Fruit fly (Drosophila melanogaster) whole organism, embryonic: ENCODE data around the gene Sfxn2.
A peak's percentile ranks its signal among the peaks of the same experiment; 100 is the strongest.

ENCODE experiments used
- Ada2b ChIP-seq: fragments of 200-800 bp; sonication (Bioruptor generic); IDR thresholded peaks from 2 replicates; pipeline ENCODE4 v1.3.6; 2022; ENCODE audit warnings: missing biosample characterization, missing genetic modification characterization
- Atf6 ChIP-seq: fragments of 200-800 bp; sonication (Bioruptor generic); IDR thresholded peaks from 2 replicates; pipeline ENCODE4 v1.3.6; 2022; ENCODE audit warnings: missing biosample characterization, missing genetic modification characterization
- Bdp1 ChIP-seq: fragments of 200-800 bp; sonication (Bioruptor generic); optimal IDR thresholded peaks from 3 replicates; lab custom pipeline; 2016; ENCODE audit warnings: missing biosample characterization, missing genetic modification characterization
- CG11247 ChIP-seq: fragments of 200-800 bp; sonication (Bioruptor generic); IDR thresholded peaks from 2 replicates; pipeline ENCODE4 v1.3.6; 2022; ENCODE audit warnings: missing biosample characterization, missing genetic modification characterization
- CG11696 ChIP-seq: fragments of 200-800 bp; sonication (Bioruptor generic); IDR thresholded peaks from 2 replicates; pipeline ENCODE4 v1.3.6; 2022; ENCODE audit warnings: missing biosample characterization, missing genetic modification characterization
- CG12659 ChIP-seq: fragments of 200-800 bp; sonication (Bioruptor generic); optimal IDR thresholded peaks from 3 replicates; lab custom pipeline; 2017; ENCODE audit warnings: mild to moderate bottlenecking, missing biosample characterization, missing genetic modification reagents, missing genetic modification characterization
- CG1603 ChIP-seq: fragments of 200-800 bp; sonication (Bioruptor generic); optimal IDR thresholded peaks from 2 replicates; lab custom pipeline; 2019; ENCODE audit warnings: missing biosample characterization, mild to moderate bottlenecking, missing genetic modification characterization, moderate library complexity
- CG16813 ChIP-seq: fragments of 200-800 bp; sonication (Bioruptor generic); IDR thresholded peaks from 3 replicates; pipeline ENCODE4 v1.3.6; 2022; ENCODE audit warnings: missing biosample characterization, missing genetic modification characterization; ENCODE audit not compliant: partially characterized antibody
- CG17186 ChIP-seq: fragments of 200-800 bp; sonication (Bioruptor generic); optimal IDR thresholded peaks from 3 replicates; lab custom pipeline; 2017; ENCODE audit warnings: missing biosample characterization, missing genetic modification reagents, missing genetic modification characterization
- CG18262 ChIP-seq: fragments of 200-800 bp; optimal IDR thresholded peaks from 3 replicates; lab custom pipeline; 2019; ENCODE audit warnings: missing biosample characterization, mild to moderate bottlenecking, missing genetic modification characterization, moderate library complexity
- CG2889 ChIP-seq: fragments of 200-800 bp; sonication (Bioruptor generic); IDR thresholded peaks from 3 replicates; pipeline ENCODE4 v1.3.6; 2022; ENCODE audit warnings: missing biosample characterization, missing genetic modification characterization
- CG32767 ChIP-seq: fragments of 200-800 bp; sonication (Bioruptor generic); IDR thresholded peaks from 2 replicates; pipeline ENCODE4 v1.3.6; 2022; ENCODE audit warnings: missing biosample characterization, missing genetic modification characterization
- CG3995 ChIP-seq: fragments of 200-800 bp; sonication (Bioruptor generic); optimal IDR thresholded peaks from 3 replicates; lab custom pipeline; 2016; ENCODE audit warnings: missing biosample characterization, missing genetic modification characterization
- CG4404 ChIP-seq: fragments of 200-800 bp; sonication (Bioruptor generic); IDR thresholded peaks from 2 replicates; pipeline ENCODE4 v1.3.6; 2022; ENCODE audit warnings: missing biosample characterization, missing genetic modification characterization
- CG6813 ChIP-seq: fragments of 200-800 bp; sonication (Bioruptor generic); optimal IDR thresholded peaks from 2 replicates; lab custom pipeline; 2017; ENCODE audit warnings: missing biosample characterization, missing genetic modification characterization, mild to moderate bottlenecking, moderate library complexity, missing genetic modification reagents
- CG7357 ChIP-seq: fragments of 200-800 bp; sonication (Bioruptor generic); IDR thresholded peaks from 3 replicates; pipeline ENCODE4 v1.3.6; 2022; ENCODE audit warnings: missing biosample characterization, missing genetic modification characterization
- CG7839 ChIP-seq: fragments of 200-800 bp; sonication (Bioruptor generic); optimal IDR thresholded peaks from 3 replicates; lab custom pipeline; 2018; ENCODE audit warnings: missing biosample characterization, mild to moderate bottlenecking, missing genetic modification characterization, moderate library complexity
- CG9437 ChIP-seq: fragments of 200-800 bp; sonication (Bioruptor generic); optimal IDR thresholded peaks from 2 replicates; lab custom pipeline; 2018; ENCODE audit warnings: missing biosample characterization, mild to moderate bottlenecking, missing genetic modification characterization
- CG9727 ChIP-seq: fragments of 200-800 bp; sonication (Bioruptor generic); optimal IDR thresholded peaks from 3 replicates; lab custom pipeline; 2017; ENCODE audit warnings: missing biosample characterization, mild to moderate bottlenecking, missing genetic modification characterization
- CG9876 ChIP-seq: fragments of 200-800 bp; sonication (Bioruptor generic); optimal IDR thresholded peaks from 2 replicates; lab custom pipeline; 2016; ENCODE audit warnings: missing biosample characterization, missing genetic modification characterization
- CrebB ChIP-seq: fragments of 200-800 bp; sonication (Bioruptor generic); optimal IDR thresholded peaks from 3 replicates; lab custom pipeline; 2018; ENCODE audit warnings: missing biosample characterization, mild to moderate bottlenecking, missing genetic modification characterization
- D19A ChIP-seq: fragments of 200-800 bp; optimal IDR thresholded peaks from 3 replicates; lab custom pipeline; 2019; ENCODE audit warnings: missing biosample characterization, mild to moderate bottlenecking, missing genetic modification characterization, moderate library complexity
- Dbx ChIP-seq: fragments of 200-800 bp; sonication (Bioruptor generic); IDR thresholded peaks from 3 replicates; pipeline ENCODE4 v1.3.6; 2022; ENCODE audit warnings: missing biosample characterization, missing genetic modification characterization
- Doc2 ChIP-seq: fragments of 200-800 bp; sonication (Bioruptor generic); IDR thresholded peaks from 2 replicates; pipeline ENCODE4 v1.3.6; 2022; ENCODE audit warnings: missing biosample characterization, missing genetic modification characterization
- H2.0 ChIP-seq: fragments of 200-800 bp; sonication (Bioruptor generic); IDR thresholded peaks from 2 replicates; pipeline ENCODE4 v1.3.6; 2022; ENCODE audit warnings: missing biosample characterization, missing genetic modification characterization
- Hr78 ChIP-seq, 2 experiments: fragments of 200-800 bp in 1 of 2; fragments of >200 bp in 1 of 2; sonication (Bioruptor generic) in 1 of 2; optimal IDR thresholded peaks; 2 replicates each; lab custom pipeline; 2017 to 2019; ENCODE audit warnings: missing biosample characterization in 2 of 2, missing genetic modification characterization in 2 of 2, mild to moderate bottlenecking in 1 of 2, moderate library complexity in 1 of 2
- Kr ChIP-seq: fragments of 200-800 bp; sonication (Bioruptor generic); optimal IDR thresholded peaks from 2 replicates; lab custom pipeline; 2017; ENCODE audit warnings: missing biosample characterization, mild to moderate bottlenecking, missing genetic modification characterization
- NFAT ChIP-seq: fragments of 200-800 bp; sonication (Bioruptor generic); IDR thresholded peaks from 2 replicates; pipeline ENCODE4 v1.3.6; 2022; ENCODE audit warnings: missing biosample characterization, missing genetic modification characterization
- Neu2 ChIP-seq: fragments of 200-800 bp; sonication (Bioruptor generic); optimal IDR thresholded peaks from 3 replicates; lab custom pipeline; 2016; ENCODE audit warnings: missing biosample characterization, missing genetic modification characterization, borderline replicate concordance
- Nf-YA ChIP-seq: fragments of 200-800 bp; sonication (Bioruptor generic); IDR thresholded peaks from 2 replicates; pipeline ENCODE4 v1.3.6; 2022; ENCODE audit warnings: missing biosample characterization, missing genetic modification characterization
- Sry-β ChIP-seq: fragments of 200-800 bp; sonication (Bioruptor generic); optimal IDR thresholded peaks from 2 replicates; lab custom pipeline; 2018; ENCODE audit warnings: missing biosample characterization, mild to moderate bottlenecking, missing genetic modification characterization, moderate library complexity
- ara ChIP-seq: fragments of 200-800 bp; sonication (Bioruptor generic); IDR thresholded peaks from 2 replicates; pipeline ENCODE4 v1.3.6; 2022; ENCODE audit warnings: missing biosample characterization, missing genetic modification characterization
- chn ChIP-seq: fragments of 200-800 bp; sonication (Bioruptor generic); optimal IDR thresholded peaks from 2 replicates; lab custom pipeline; 2016; ENCODE audit warnings: missing biosample characterization, missing genetic modification characterization
- crc ChIP-seq: fragments of 200-800 bp; sonication (Bioruptor generic); optimal IDR thresholded peaks from 2 replicates; lab custom pipeline; 2016; ENCODE audit warnings: missing biosample characterization, missing genetic modification characterization
- cwo ChIP-seq: fragments of 200-800 bp; sonication (Bioruptor generic); optimal IDR thresholded peaks from 3 replicates; lab custom pipeline; 2017; ENCODE audit warnings: missing biosample characterization, missing genetic modification characterization, mild to moderate bottlenecking, moderate library complexity, missing genetic modification reagents
- gsb ChIP-seq: fragments of 200-800 bp; sonication (Bioruptor generic); IDR thresholded peaks from 2 replicates; pipeline ENCODE4 v1.3.6; 2022; ENCODE audit warnings: missing biosample characterization, missing genetic modification characterization
- hkb ChIP-seq, 2 experiments: fragments of 200-800 bp in 1 of 2; fragments of >200 bp in 1 of 2; sonication (Bioruptor generic) in 1 of 2; IDR thresholded peaks in 1 of 2; optimal IDR thresholded peaks in 1 of 2; 2 replicates each; pipeline versions ENCODE4 v1.3.6 to Lab custom; 2017 to 2022; ENCODE audit warnings: missing biosample characterization in 1 of 2, missing genetic modification characterization in 1 of 2
- inv ChIP-seq: fragments of 200-800 bp; sonication (Bioruptor generic); IDR thresholded peaks from 2 replicates; pipeline ENCODE4 v1.3.6; 2022; ENCODE audit warnings: missing biosample characterization, missing genetic modification characterization; ENCODE audit not compliant: partially characterized antibody
- lilli ChIP-seq: fragments of 200-800 bp; sonication (Bioruptor generic); optimal IDR thresholded peaks from 3 replicates; lab custom pipeline; 2016; ENCODE audit warnings: missing biosample characterization, missing genetic modification characterization
- lov ChIP-seq, 2 experiments: fragments of 200-800 bp in 1 of 2; fragments of >200 bp in 1 of 2; sonication (Bioruptor generic) in 1 of 2; IDR thresholded peaks in 1 of 2; optimal IDR thresholded peaks in 1 of 2; 2 replicates in 1 of 2; 3 replicates in 1 of 2; pipeline versions ENCODE4 v1.3.6 to Lab custom; 2017 to 2022; ENCODE audit warnings: missing biosample characterization in 1 of 2, missing genetic modification characterization in 1 of 2
- maf-S ChIP-seq: fragments of 200-800 bp; sonication (Bioruptor generic); optimal IDR thresholded peaks from 2 replicates; lab custom pipeline; 2016; ENCODE audit warnings: missing biosample characterization, missing genetic modification characterization
- mirr ChIP-seq: fragments of 200-800 bp; sonication (Bioruptor generic); optimal IDR thresholded peaks from 3 replicates; lab custom pipeline; 2018; ENCODE audit warnings: missing biosample characterization, mild to moderate bottlenecking, missing genetic modification characterization
- seq ChIP-seq: fragments of 200-800 bp; sonication (Bioruptor generic); IDR thresholded peaks from 2 replicates; pipeline ENCODE4 v1.3.6; 2022; ENCODE audit warnings: missing biosample characterization, missing genetic modification characterization
- shn ChIP-seq: fragments of 200-800 bp; sonication (Bioruptor generic); optimal IDR thresholded peaks from 3 replicates; lab custom pipeline; 2016; ENCODE audit warnings: missing biosample characterization, missing genetic modification characterization
- sob ChIP-seq: fragments of 200-800 bp; sonication (Bioruptor generic); IDR thresholded peaks from 2 replicates; pipeline ENCODE4 v1.3.6; 2022; ENCODE audit warnings: missing biosample characterization, missing genetic modification characterization
- tap ChIP-seq: fragments of 200-800 bp; optimal IDR thresholded peaks from 3 replicates; lab custom pipeline; 2019; ENCODE audit warnings: missing biosample characterization, mild to moderate bottlenecking, missing genetic modification characterization, moderate library complexity
- trh ChIP-seq: fragments of 200-800 bp; sonication (Bioruptor generic); optimal IDR thresholded peaks from 2 replicates; lab custom pipeline; 2016; ENCODE audit warnings: missing biosample characterization, missing genetic modification characterization
- tup ChIP-seq: fragments of 200-800 bp; sonication (Bioruptor generic); optimal IDR thresholded peaks from 2 replicates; lab custom pipeline; 2016; ENCODE audit warnings: missing biosample characterization, mild to moderate bottlenecking, missing genetic modification characterization, moderate library complexity
- unpg ChIP-seq: fragments of 200-800 bp; sonication (Bioruptor generic); optimal IDR thresholded peaks from 3 replicates; lab custom pipeline; 2018; ENCODE audit warnings: missing biosample characterization, mild to moderate bottlenecking, missing genetic modification characterization, moderate library complexity
- wek ChIP-seq: fragments of 200-800 bp; sonication (Bioruptor generic); optimal IDR thresholded peaks from 3 replicates; lab custom pipeline; 2018; ENCODE audit warnings: missing biosample characterization, mild to moderate bottlenecking, missing genetic modification characterization, moderate library complexity
- yki ChIP-seq: fragments of >200 bp; optimal IDR thresholded peaks from 3 replicates; lab custom pipeline; 2018

Gene Sfxn2

dm6 chr3L:19073909-19074239, 10.9 kb downstream of the Sfxn2 start (continued):
- no peak for TF ChIP-seq lov (optimal IDR thresholded peaks at IDR 0.05; lab: Kevin White, UChicago)
- no peak for TF ChIP-seq lov (GFP tag; IDR thresholded peaks at IDR 0.05; lab: Robert Waterston, UW)
- no peak for TF ChIP-seq maf-S (GFP tag; lab: Kevin White, UChicago)
- no peak for TF ChIP-seq CG9876
- TF ChIP-seq trh (GFP tag; lab: Kevin White, UChicago), result no peak
- TF ChIP-seq CG16813, result no peak
- TF ChIP-seq CG3995 (GFP tag; lab: Kevin White, UChicago), result no peak
- TF ChIP-seq CG11696 (GFP tag; lab: Robert Waterston, UW), result no peak
- TF ChIP-seq shn (GFP tag; lab: Kevin White, UChicago), result no peak
- no peak for TF ChIP-seq Sry-β (GFP tag; lab: Kevin White, UChicago)
- peak; percentile 45 for TF ChIP-seq CG9437
- TF ChIP-seq unpg (GFP tag; lab: Kevin White, UChicago), result peak; percentile 57
- TF ChIP-seq sob (GFP tag; lab: Robert Waterston, UW), result no peak
- no peak for TF ChIP-seq Bdp1 (GFP tag; lab: Kevin White, UChicago)
- TF ChIP-seq CG7357 (GFP tag; lab: Robert Waterston, UW), result 0 out of 3 replicates have a peak, but pooled peaks have one; percentile 18
- no peak for TF ChIP-seq cwo (GFP tag; lab: Kevin White, UChicago)
- no peak for TF ChIP-seq CG17186 (GFP tag; lab: Kevin White, UChicago)
- no peak for TF ChIP-seq Doc2 (GFP tag; lab: Robert Waterston, UW)
- no peak for TF ChIP-seq Ada2b
- peak; percentile 82 for TF ChIP-seq CG18262
- TF ChIP-seq gsb (GFP tag; lab: Robert Waterston, UW), result no peak
- TF ChIP-seq ara, result peak; percentile 54; the same call in 1 of the 2 replicates
- peak; percentile 10 for TF ChIP-seq CG9727 (GFP tag; lab: Kevin White, UChicago)
- TF ChIP-seq yki (lab: Kevin White, UChicago), result no peak
- TF ChIP-seq Neu2 (GFP tag; lab: Kevin White, UChicago), result no peak
- TF ChIP-seq CG1603 (tag; lab: Kevin White, UChicago), result no peak
- TF ChIP-seq chn, result no peak
- TF ChIP-seq hkb (optimal IDR thresholded peaks at IDR 0.05; lab: Kevin White, UChicago), result no peak
- peak; percentile 26; the same call in 1 of the 2 replicates for TF ChIP-seq hkb (GFP tag; IDR thresholded peaks at IDR 0.05; lab: Robert Waterston, UW)
- TF ChIP-seq CG2889 (GFP tag; lab: Robert Waterston, UW), result no peak
- TF ChIP-seq tap (tag; lab: Kevin White, UChicago), result peak; percentile 6
- TF ChIP-seq CG6813 (GFP tag; lab: Kevin White, UChicago), result no peak
- no peak for TF ChIP-seq Nf-YA (GFP tag; lab: Robert Waterston, UW)
- TF ChIP-seq seq (GFP tag; lab: Robert Waterston, UW), result no peak
- peak; percentile 69 for TF ChIP-seq CG7839
- no peak for TF ChIP-seq Dbx (GFP tag; lab: Robert Waterston, UW)
- peak in 1 of 2 experiments; percentile 3 for TF ChIP-seq Hr78 (GFP tag; optimal IDR thresholded peaks at IDR 0.05; lab: Kevin White, UChicago)
- TF ChIP-seq CG11247 (GFP tag; lab: Robert Waterston, UW), result no peak
- no peak for TF ChIP-seq lilli (GFP tag; lab: Kevin White, UChicago)
- no peak for TF ChIP-seq Atf6 (GFP tag; lab: Robert Waterston, UW)
- no peak for TF ChIP-seq inv (GFP tag; lab: Robert Waterston, UW)
- TF ChIP-seq Kr, result no peak
- TF ChIP-seq mirr (GFP tag; lab: Kevin White, UChicago), result no peak
- TF ChIP-seq H2.0 (GFP tag; lab: Robert Waterston, UW), result no peak
- no peak for TF ChIP-seq CG32767 (GFP tag; lab: Robert Waterston, UW)
- TF ChIP-seq wek (GFP tag; lab: Kevin White, UChicago), result no peak
- TF ChIP-seq NFAT (GFP tag; lab: Robert Waterston, UW), result no peak
- peak; percentile 55 for TF ChIP-seq D19A (tag; lab: Kevin White, UChicago)
- TF ChIP-seq crc (GFP tag; lab: Kevin White, UChicago), result no peak
- TF ChIP-seq CrebB (tag; lab: Kevin White, UChicago), result no peak
- no peak for TF ChIP-seq tup (GFP tag; lab: Kevin White, UChicago)
- no peak for TF ChIP-seq CG4404
- no peak for TF ChIP-seq CG12659
